Fruit fly (Drosophila melanogaster) whole organism, pupa: ENCODE data around the gene CG5727.

Source experiments
- CG10348 ChIP-seq: fragments of 200-800 bp; sonication (Bioruptor generic); IDR thresholded peaks from 2 replicates; pipeline ENCODE4 v1.3.6; 2022; ENCODE audit warnings: missing biosample characterization, missing genetic modification characterization
- CG12605 ChIP-seq: fragments of 200-800 bp; sonication (Bioruptor generic); IDR thresholded peaks from 2 replicates; pipeline ENCODE4 v1.3.6; 2022; ENCODE audit warnings: missing biosample characterization, missing genetic modification characterization
- CG13204 ChIP-seq: fragments of 200-800 bp; sonication (Bioruptor generic); optimal IDR thresholded peaks from 2 replicates; lab custom pipeline; 2018; ENCODE audit warnings: missing biosample characterization, mild to moderate bottlenecking, missing genetic modification characterization, moderate library complexity
- CG14655 ChIP-seq: fragments of 200-800 bp; sonication (Bioruptor generic); optimal IDR thresholded peaks from 3 replicates; lab custom pipeline; 2017; ENCODE audit warnings: mild to moderate bottlenecking, missing biosample characterization, missing genetic modification reagents, missing genetic modification characterization
- CG15710 ChIP-seq: fragments of 200-800 bp; sonication (Bioruptor generic); optimal IDR thresholded peaks from 2 replicates; lab custom pipeline; 2018; ENCODE audit warnings: missing biosample characterization, mild to moderate bottlenecking, missing genetic modification characterization, moderate library complexity
- CG32121 ChIP-seq: fragments of 200-800 bp; sonication (Bioruptor generic); IDR thresholded peaks from 2 replicates; pipeline ENCODE4 v1.3.6; 2022; ENCODE audit warnings: missing biosample characterization, missing genetic modification characterization
- CG34367 ChIP-seq: fragments of 200-800 bp; sonication (Bioruptor generic); optimal IDR thresholded peaks from 2 replicates; lab custom pipeline; 2018; ENCODE audit warnings: missing biosample characterization, mild to moderate bottlenecking, missing genetic modification characterization
- CG4496 ChIP-seq: fragments of 200-800 bp; sonication (Bioruptor generic); IDR thresholded peaks from 3 replicates; pipeline ENCODE4 v1.3.6; 2022; ENCODE audit warnings: missing biosample characterization, missing genetic modification characterization
- CG8159 ChIP-seq: fragments of 200-800 bp; sonication (Bioruptor generic); optimal IDR thresholded peaks from 3 replicates; lab custom pipeline; 2018; ENCODE audit warnings: missing biosample characterization, mild to moderate bottlenecking, missing genetic modification characterization, moderate library complexity
- CG8301 ChIP-seq: fragments of 200-800 bp; sonication (Bioruptor generic); optimal IDR thresholded peaks from 2 replicates; lab custom pipeline; 2018; ENCODE audit warnings: missing biosample characterization, mild to moderate bottlenecking, missing genetic modification characterization
- CG9948 ChIP-seq: fragments of 200-800 bp; sonication (Bioruptor generic); optimal IDR thresholded peaks from 2 replicates; lab custom pipeline; 2018; ENCODE audit warnings: missing biosample characterization, mild to moderate bottlenecking, missing genetic modification characterization, moderate library complexity
- D1 ChIP-seq: fragments of 200-800 bp; sonication (Bioruptor generic); optimal IDR thresholded peaks from 2 replicates; lab custom pipeline; 2018; ENCODE audit warnings: missing biosample characterization, mild to moderate bottlenecking, missing genetic modification characterization, moderate library complexity
- EcR ChIP-seq: fragments of 200-800 bp; sonication (Bioruptor generic); optimal IDR thresholded peaks from 3 replicates; lab custom pipeline; 2019; ENCODE audit warnings: missing biosample characterization, missing genetic modification characterization, mild to moderate bottlenecking, moderate library complexity, missing genetic modification reagents
- Ets98B ChIP-seq: fragments of 200-800 bp; sonication (Bioruptor generic); IDR thresholded peaks from 2 replicates; pipeline ENCODE4 v1.3.6; 2022; ENCODE audit warnings: missing biosample characterization, missing genetic modification characterization
- Pif1A ChIP-seq: fragments of 200-800 bp; sonication (Bioruptor generic); optimal IDR thresholded peaks from 3 replicates; lab custom pipeline; 2016; ENCODE audit warnings: missing biosample characterization, missing genetic modification characterization
- Pif1B ChIP-seq: fragments of 200-800 bp; sonication (Bioruptor generic); optimal IDR thresholded peaks from 3 replicates; lab custom pipeline; 2016; ENCODE audit warnings: missing biosample characterization, missing genetic modification characterization
- Snoo ChIP-seq: fragments of 200-800 bp; sonication (Bioruptor generic); optimal IDR thresholded peaks from 3 replicates; lab custom pipeline; 2017; ENCODE audit warnings: missing biosample characterization, mild to moderate bottlenecking, missing genetic modification characterization, inconsistent platforms
- fd96Ca ChIP-seq: fragments of 200-800 bp; sonication (Bioruptor generic); IDR thresholded peaks from 3 replicates; pipeline ENCODE4 v1.3.6; 2022; ENCODE audit warnings: missing biosample characterization, missing genetic modification characterization
- gl ChIP-seq: fragments of 200-800 bp; sonication (Bioruptor generic); optimal IDR thresholded peaks from 2 replicates; lab custom pipeline; 2018; ENCODE audit warnings: missing biosample characterization, mild to moderate bottlenecking, missing genetic modification characterization
- rn ChIP-seq: fragments of 200-800 bp; sonication (Bioruptor generic); IDR thresholded peaks from 2 replicates; pipeline ENCODE4 v1.3.6; 2022; ENCODE audit warnings: missing biosample characterization, missing genetic modification characterization

The CG5727 gene

DNA sequence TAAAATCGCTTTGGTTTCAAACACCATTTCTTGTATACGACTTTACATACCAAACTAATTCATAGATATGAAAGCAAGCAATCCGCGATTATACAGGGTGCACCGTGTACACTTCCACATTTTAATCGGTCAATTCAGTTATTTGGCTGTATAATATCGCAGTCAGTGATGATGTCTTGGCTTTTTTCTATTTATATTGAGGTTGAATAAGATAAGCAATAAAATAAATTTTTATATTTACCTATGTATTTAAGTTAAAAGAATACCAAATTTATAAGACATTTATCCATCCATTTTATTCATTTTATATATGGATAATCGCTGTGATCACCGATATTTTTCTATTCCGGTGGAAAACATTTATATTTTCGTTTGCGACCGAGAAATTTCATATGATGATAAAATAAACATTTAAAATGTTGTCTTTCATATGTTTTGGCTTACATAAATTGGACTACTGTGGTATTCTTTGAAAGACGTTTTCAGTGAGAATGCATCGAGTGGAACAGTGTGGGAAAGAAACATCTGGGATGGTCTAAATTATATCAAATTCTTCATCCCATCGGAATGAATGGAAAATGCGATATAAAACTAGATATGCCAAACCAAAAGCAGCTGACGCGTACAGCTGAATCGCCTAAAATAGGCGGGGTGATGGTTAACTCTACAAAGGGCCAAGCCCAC, 16.4 kb upstream of the CG5727 start, which contains the start of gene CG5708:
Gene CG5708 (minus strand): TSS at position 85 of the 684 bp plus-strand sequence.
- TF ChIP-seq CG15710 (tag; lab: Kevin White, UChicago) (peak; percentile 11), CG8301 (tag; lab: Kevin White, UChicago) (no peak)

DNA sequence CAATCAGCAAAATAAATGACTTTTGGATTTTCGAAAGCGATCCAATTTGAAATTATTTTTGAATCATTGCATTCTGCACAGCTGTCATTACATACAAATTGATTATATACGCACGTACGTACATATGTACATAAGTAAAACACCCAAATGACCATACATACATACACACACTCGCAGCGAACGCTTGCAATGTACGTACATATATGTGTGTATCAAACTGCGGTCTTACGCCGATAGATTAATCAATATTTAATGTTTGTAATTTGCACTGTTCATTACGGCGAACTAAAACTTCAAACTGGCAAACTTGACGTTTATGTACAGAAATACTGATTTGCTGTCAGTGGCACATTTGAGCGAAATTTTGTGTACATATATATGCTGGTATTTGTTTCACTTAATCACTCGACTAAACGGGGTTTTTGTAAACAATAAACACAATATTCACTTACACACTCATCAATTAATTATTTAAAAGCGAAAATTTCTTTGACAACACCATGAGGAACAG, 15.8 kb upstream of the CG5727 start:
- TF ChIP-seq CG34367 (tag; lab: Kevin White, UChicago): no peak
- TF ChIP-seq CG15710 (tag; lab: Kevin White, UChicago): no peak
- no peak for TF ChIP-seq CG8301 (tag; lab: Kevin White, UChicago)
- no peak for TF ChIP-seq Pif1A (GFP tag; lab: Kevin White, UChicago)
- TF ChIP-seq Ets98B (GFP tag; lab: Robert Waterston, UW): no peak
- TF ChIP-seq, all 21 proteins: peak for 0

DNA sequence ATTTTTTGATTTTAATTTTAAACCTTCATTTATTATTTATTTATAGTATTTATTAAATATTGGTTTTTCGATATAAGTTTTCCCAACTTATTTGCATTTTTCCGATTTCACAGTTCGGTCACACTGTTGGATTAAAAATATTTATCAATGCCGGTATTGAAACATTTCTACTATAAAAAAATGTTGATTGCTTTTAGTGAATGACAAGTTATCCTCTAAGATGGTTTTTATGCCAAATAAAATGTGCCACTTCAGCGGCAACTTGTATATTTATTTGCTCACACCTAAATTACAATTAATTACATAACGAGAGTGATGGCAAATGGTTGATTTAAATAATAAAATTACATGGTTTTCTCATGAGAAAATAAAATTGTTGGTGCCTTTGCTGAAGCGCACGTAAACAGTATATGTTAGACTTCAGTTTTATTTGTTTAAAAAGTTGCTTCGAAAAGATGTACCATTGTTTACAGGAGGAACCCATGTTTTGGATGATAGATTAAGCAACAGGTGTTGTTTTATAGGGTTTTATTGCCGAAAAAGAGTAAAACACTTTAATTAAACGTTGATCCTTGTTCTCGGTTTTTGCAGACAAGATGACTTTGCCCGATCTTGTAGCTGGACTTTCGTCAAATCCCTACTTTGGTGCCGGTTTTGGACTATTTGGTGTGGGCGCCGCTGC, 12.2 kb upstream of the CG5727 start, which contains the start of gene Bcs1:
Gene Bcs1 (plus strand): TSS at position 108 of the 682 bp plus-strand sequence.
- TF ChIP-seq D1: peak; percentile 25
- TF ChIP-seq CG9948 (tag; lab: Kevin White, UChicago): no peak

DNA sequence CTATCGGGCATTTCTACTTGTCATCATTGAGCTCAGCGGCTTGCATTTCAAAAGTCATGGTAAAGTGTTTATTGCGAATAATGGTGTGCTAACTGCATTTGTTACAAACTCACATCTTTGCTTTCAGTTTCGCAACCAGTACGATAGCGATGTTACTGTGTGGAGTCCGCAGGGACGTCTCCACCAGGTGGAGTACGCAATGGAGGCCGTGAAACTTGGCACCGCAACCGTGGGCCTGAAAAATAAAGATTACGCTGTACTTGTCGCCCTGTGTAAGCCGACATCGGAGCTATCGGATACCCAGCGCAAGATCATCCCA, 10.9 kb upstream of the CG5727 start:
- no peak for TF ChIP-seq CG32121 (GFP tag; lab: Robert Waterston, UW)

DNA sequence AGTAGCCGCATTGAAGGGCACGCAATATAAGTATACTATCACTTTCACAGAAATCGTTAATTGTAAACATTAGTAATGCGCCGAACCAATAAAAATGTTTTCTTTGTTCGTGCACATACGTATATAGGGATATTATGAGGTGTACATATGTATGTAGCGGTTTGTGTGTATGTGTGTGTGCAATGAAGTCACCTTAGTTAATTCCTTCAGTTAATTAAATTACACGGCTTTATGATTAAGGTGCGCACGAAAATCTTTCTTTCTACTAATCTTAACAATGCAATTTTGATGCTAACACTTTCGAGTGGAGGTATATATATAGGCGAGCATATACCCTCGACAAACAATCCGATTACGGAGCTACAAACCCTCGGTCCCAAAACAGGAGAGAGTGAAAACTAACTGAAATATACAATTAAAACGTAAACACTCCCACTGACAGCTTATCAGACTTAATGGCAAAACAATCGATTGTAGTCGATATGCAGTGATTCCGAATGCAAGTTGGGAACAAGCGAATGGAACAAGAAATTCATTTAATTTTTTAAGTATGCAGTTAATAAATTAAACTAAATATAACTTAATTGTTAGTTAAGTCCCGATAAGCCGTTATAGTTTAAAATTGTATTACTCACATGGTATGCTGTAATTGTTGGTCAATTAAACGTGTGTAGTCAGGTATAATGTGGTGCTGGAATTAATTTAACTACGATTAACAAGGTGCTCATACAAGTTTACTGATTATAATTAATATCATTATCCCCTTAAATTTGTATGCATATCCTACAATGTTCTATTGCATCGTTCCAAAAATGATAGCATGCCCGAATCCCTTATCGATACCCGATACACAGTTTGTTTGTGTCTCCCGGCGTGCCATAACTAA, 10.3 kb upstream of the CG5727 start, which contains the start of the genes Npc1a and Prosalpha6:
Gene Npc1a (minus strand): TSS at position 716 of the 886 bp plus-strand sequence.
Gene Prosalpha6 (plus strand): TSS at position 851 of the 886 bp plus-strand sequence.
- TF ChIP-seq CG12605 (GFP tag; lab: Robert Waterston, UW) (no peak), CG15710 (tag; lab: Kevin White, UChicago) (peak; percentile 31)

DNA sequence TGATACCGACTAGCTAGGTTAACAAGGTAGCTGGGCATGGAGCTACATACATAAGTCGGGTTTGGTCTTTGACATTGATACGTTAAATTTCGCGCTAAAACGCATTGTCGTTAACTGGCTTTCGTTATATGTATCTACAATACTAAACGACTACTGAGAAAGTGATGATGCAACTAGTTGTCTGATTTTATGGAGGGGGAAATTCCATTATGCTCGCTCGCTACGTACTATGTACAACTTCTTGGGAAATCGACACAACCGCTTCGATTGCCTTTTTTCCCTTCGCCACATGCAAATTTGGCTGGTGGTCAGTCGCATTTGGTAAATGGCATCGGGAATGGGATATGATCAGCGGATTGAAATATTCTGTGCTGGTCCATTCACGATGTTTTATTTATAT, 9.5 kb upstream of the CG5727 start:
- no peak for TF ChIP-seq CG12605 (GFP tag; lab: Robert Waterston, UW)
- TF ChIP-seq Pif1A (GFP tag; lab: Kevin White, UChicago): no peak
- no peak for TF ChIP-seq gl (tag; lab: Kevin White, UChicago)
- TF ChIP-seq fd96Ca (GFP tag; lab: Robert Waterston, UW): no peak
- TF ChIP-seq CG34367 (tag; lab: Kevin White, UChicago): no peak
- TF ChIP-seq D1: no peak
- TF ChIP-seq Pif1B (GFP tag; lab: Kevin White, UChicago): no peak
- no peak for TF ChIP-seq CG4496 (GFP tag; lab: Robert Waterston, UW)
- TF ChIP-seq CG8301 (tag; lab: Kevin White, UChicago): no peak
- no peak for TF ChIP-seq CG8159
- no peak for TF ChIP-seq CG15710 (tag; lab: Kevin White, UChicago)
- no peak for TF ChIP-seq Snoo (tag; lab: Kevin White, UChicago)
- no peak for TF ChIP-seq EcR (GFP tag; lab: Kevin White, UChicago)
- no peak for TF ChIP-seq CG13204 (GFP tag; lab: Kevin White, UChicago)

DNA sequence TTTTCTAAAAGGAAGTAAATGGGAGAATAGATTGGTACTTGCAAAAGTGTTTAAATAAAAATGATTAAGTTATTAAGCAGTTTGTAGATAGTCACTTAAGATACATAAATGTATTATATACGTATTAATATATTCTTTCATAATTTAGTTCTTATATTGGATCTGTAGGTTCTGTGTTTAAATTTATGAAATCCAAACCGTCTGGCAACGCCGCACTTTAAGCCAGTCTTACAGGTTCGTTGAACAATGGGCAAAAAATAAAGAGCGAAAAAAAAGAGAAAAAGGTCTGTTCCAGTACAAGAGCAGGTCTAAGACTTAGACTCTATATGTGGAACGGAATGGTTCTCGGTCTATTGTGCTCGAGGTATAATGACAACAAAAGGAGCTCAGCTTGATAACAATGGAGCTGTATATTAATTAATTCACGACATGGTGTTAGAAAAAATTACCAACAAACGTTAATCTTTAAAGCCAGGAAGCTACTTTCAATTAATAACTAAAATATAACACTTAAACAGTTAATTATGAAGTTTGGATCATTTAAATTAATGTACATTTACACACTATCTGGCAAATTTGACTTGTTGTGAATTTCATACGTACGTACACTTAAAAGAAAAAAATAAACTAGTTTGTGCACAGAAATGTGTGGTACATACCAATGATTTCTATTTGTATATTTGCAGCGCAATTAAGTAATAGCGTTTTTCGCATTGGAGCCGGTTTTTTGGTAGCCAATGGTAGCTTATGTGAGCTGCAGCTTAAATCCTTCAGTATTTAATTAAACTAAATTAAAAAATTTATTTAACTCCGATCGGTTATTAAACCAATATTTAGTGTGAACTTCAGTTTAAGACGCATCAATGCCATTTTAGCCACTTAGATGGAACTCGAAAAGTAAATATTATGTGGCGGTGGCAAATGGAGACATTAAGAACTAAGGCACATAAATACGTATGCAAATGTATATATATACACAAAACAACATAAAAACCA, 1.4 kb downstream of the CG5727 start, which contains the start of gene CG5731:
Gene CG5731 (minus strand): TSS at position 946 of the 996 bp plus-strand sequence.
- TF ChIP-seq gl (tag; lab: Kevin White, UChicago): no peak
- no peak for TF ChIP-seq CG14655 (GFP tag; lab: Kevin White, UChicago)
- TF ChIP-seq Pif1A (GFP tag; lab: Kevin White, UChicago): no peak
- TF ChIP-seq CG13204 (GFP tag; lab: Kevin White, UChicago): no peak
- no peak for TF ChIP-seq CG4496 (GFP tag; lab: Robert Waterston, UW)
- no peak for TF ChIP-seq CG34367 (tag; lab: Kevin White, UChicago)
- no peak for TF ChIP-seq CG15710 (tag; lab: Kevin White, UChicago)
- TF ChIP-seq rn: no peak
- peak; percentile 64 for TF ChIP-seq EcR (GFP tag; lab: Kevin White, UChicago)
- no peak for TF ChIP-seq fd96Ca (GFP tag; lab: Robert Waterston, UW)
- TF ChIP-seq CG8159: no peak
- 0 out of 2 replicates have a peak, but pooled peaks have one; percentile 21 for TF ChIP-seq CG12605 (GFP tag; lab: Robert Waterston, UW)
- TF ChIP-seq CG8301 (tag; lab: Kevin White, UChicago): no peak
- 0 out of 2 replicates have a peak, but pooled peaks have one; percentile 16 for TF ChIP-seq CG32121 (GFP tag; lab: Robert Waterston, UW)
- TF ChIP-seq D1: no peak
- TF ChIP-seq CG10348: no peak
- TF ChIP-seq Pif1B (GFP tag; lab: Kevin White, UChicago): no peak
